Worm (Caenorhabditis elegans) whole organism, L4 larva: ENCODE data around the gene Y81G3A.2.
A peak's percentile ranks its signal among the peaks of the same experiment; 100 is the strongest.

Source experiments
- F10B5.3 ChIP-seq: sonication (generic microtip); optimal IDR thresholded peaks from 2 replicates; lab custom pipeline; 2016; ENCODE audit warnings: mild to moderate bottlenecking, missing genetic modification characterization, missing compliant biosample characterization
- F26F4.8 ChIP-seq: fragments of 200-800 bp; sonication (Bioruptor generic); conservative IDR thresholded peaks from 2 replicates; pipeline ENCODE4 v1.3.6; 2022; ENCODE audit warnings: missing genetic modification characterization, missing compliant biosample characterization
- F37D6.2 ChIP-seq: sonication (generic microtip); optimal IDR thresholded peaks from 2 replicates; lab custom pipeline; 2016; ENCODE audit warnings: mild to moderate bottlenecking, missing genetic modification characterization, missing compliant biosample characterization
- F49E8.2 ChIP-seq: sonication (generic microtip); optimal IDR thresholded peaks from 2 replicates; lab custom pipeline; 2016; ENCODE audit warnings: missing compliant biosample characterization, mild to moderate bottlenecking, missing genetic modification characterization, borderline replicate concordance
- R02D3.7 ChIP-seq: fragments of 150-350 bp; sonication (generic microtip); optimal IDR thresholded peaks from 3 replicates; lab custom pipeline; 2014; ENCODE audit warnings: missing biosample characterization, missing genetic modification characterization
- Y48G9A.11 ChIP-seq: fragments of 200-800 bp; sonication (Bioruptor generic); IDR thresholded peaks from 2 replicates; pipeline ENCODE4 v1.3.6; 2022; ENCODE audit warnings: missing genetic modification reagents, missing genetic modification characterization, missing compliant biosample characterization
- Y75B8A.6 ChIP-seq: fragments of 200-800 bp; sonication (Bioruptor generic); IDR thresholded peaks from 2 replicates; pipeline ENCODE4 v1.3.6; 2022; ENCODE audit warnings: missing genetic modification reagents, missing genetic modification characterization, missing compliant biosample characterization
- ZK337.2 ChIP-seq: fragments of 200-800 bp; sonication (Bioruptor generic); IDR thresholded peaks from 2 replicates; pipeline ENCODE4 v1.3.6; 2022; ENCODE audit warnings: missing genetic modification reagents, missing genetic modification characterization, missing compliant biosample characterization
- ceh-62 ChIP-seq: sonication (generic microtip); optimal IDR thresholded peaks from 2 replicates; lab custom pipeline; 2017; ENCODE audit warnings: missing biosample characterization, missing genetic modification characterization
- ceh-82 ChIP-seq: sonication (generic microtip); optimal IDR thresholded peaks from 2 replicates; lab custom pipeline; 2017; ENCODE audit warnings: missing biosample characterization, missing genetic modification characterization
- daf-16 ChIP-seq, 3 experiments: sonication (generic microtip); optimal IDR thresholded peaks; 2 replicates each; lab custom pipeline; 2016 to 2017; ENCODE audit warnings: missing genetic modification characterization in 3 of 3, missing genetic modification reagents in 3 of 3, mild to moderate bottlenecking in 2 of 3, missing compliant biosample characterization in 2 of 3, missing biosample characterization in 1 of 3, moderate library complexity in 1 of 3
- dmd-6 ChIP-seq: fragments of 200-800 bp; sonication (Bioruptor generic); IDR thresholded peaks from 2 replicates; pipeline ENCODE4 v1.3.6; 2022; ENCODE audit warnings: missing genetic modification reagents, missing genetic modification characterization, missing compliant biosample characterization
- dmd-9 ChIP-seq: fragments of 200-800 bp; sonication (Bioruptor generic); IDR thresholded peaks from 2 replicates; pipeline ENCODE4 v1.3.6; 2022; ENCODE audit warnings: missing genetic modification reagents, missing genetic modification characterization, missing compliant biosample characterization
- dpl-1 ChIP-seq: fragments of 150-350 bp; optimal IDR thresholded peaks from 2 replicates; lab custom pipeline; 2014; ENCODE audit warnings: missing biosample characterization, missing genetic modification reagents, missing genetic modification characterization
- duxl-1 ChIP-seq: sonication (generic microtip); optimal IDR thresholded peaks from 2 replicates; lab custom pipeline; 2016; ENCODE audit warnings: mild to moderate bottlenecking, missing genetic modification characterization, moderate library complexity, missing compliant biosample characterization; ENCODE audit not compliant: poor library complexity
- dve-1 ChIP-seq: sonication (generic microtip); optimal IDR thresholded peaks from 2 replicates; lab custom pipeline; 2017; ENCODE audit warnings: antibody characterized with exemption, mild to moderate bottlenecking, missing genetic modification characterization, missing compliant biosample characterization; ENCODE audit not compliant: insufficient read depth
- egl-27 ChIP-seq: sonication (generic microtip); optimal IDR thresholded peaks from 3 replicates; lab custom pipeline; 2017; ENCODE audit warnings: missing biosample characterization, missing genetic modification reagents, missing genetic modification characterization
- fkh-10 ChIP-seq: fragments of 150-350 bp; optimal IDR thresholded peaks from 2 replicates; lab custom pipeline; 2014; ENCODE audit warnings: missing biosample characterization, missing genetic modification reagents, missing genetic modification characterization
- fos-1 ChIP-seq: fragments of 150-350 bp; optimal IDR thresholded peaks from 2 replicates; lab custom pipeline; 2014; ENCODE audit warnings: missing biosample characterization, missing genetic modification characterization
- hif-1 ChIP-seq, 2 experiments: sonication (generic microtip); optimal IDR thresholded peaks; 2 replicates each; lab custom pipeline; 2016 to 2017; ENCODE audit warnings: missing compliant biosample characterization in 2 of 2, missing genetic modification characterization in 2 of 2, missing genetic modification reagents in 2 of 2, missing genotype in 2 of 2, mild to moderate bottlenecking in 1 of 2
- hlh-11 ChIP-seq: fragments of 200-800 bp; sonication (Bioruptor generic); optimal IDR thresholded peaks from 2 replicates; lab custom pipeline; 2018; ENCODE audit warnings: mild to moderate bottlenecking, missing genetic modification characterization, missing compliant biosample characterization
- jun-1 ChIP-seq: fragments of 150-350 bp; optimal IDR thresholded peaks from 2 replicates; lab custom pipeline; 2014; ENCODE audit warnings: missing biosample characterization, missing genetic modification reagents, missing genetic modification characterization
- lin-1 ChIP-seq: fragments of 200-800 bp; sonication (Bioruptor generic); IDR thresholded peaks from 2 replicates; pipeline ENCODE4 v1.3.6; 2022; ENCODE audit warnings: missing genetic modification reagents, missing genetic modification characterization, missing compliant biosample characterization
- lin-15B ChIP-seq: fragments of 150-350 bp; sonication (generic microtip); optimal IDR thresholded peaks from 3 replicates; lab custom pipeline; 2014; ENCODE audit warnings: missing biosample characterization, missing genetic modification characterization
- lin-38 ChIP-seq: fragments of 200-800 bp; sonication (Bioruptor generic); IDR thresholded peaks from 2 replicates; pipeline ENCODE4 v1.3.6; 2022; ENCODE audit warnings: missing genetic modification reagents, missing genetic modification characterization, missing compliant biosample characterization
- lir-3 ChIP-seq: sonication (generic microtip); optimal IDR thresholded peaks from 2 replicates; lab custom pipeline; 2016; ENCODE audit warnings: mild to moderate bottlenecking, missing genetic modification characterization, missing compliant biosample characterization
- lsy-2 ChIP-seq, 2 experiments: fragments of 150-350 bp in 1 of 2; sonication (generic microtip) in 1 of 2; optimal IDR thresholded peaks; 2 replicates each; lab custom pipeline; 2014 to 2017; ENCODE audit warnings: missing biosample characterization in 2 of 2, missing genetic modification characterization in 2 of 2
- madf-9 ChIP-seq: fragments of 200-800 bp; sonication (Bioruptor generic); conservative IDR thresholded peaks from 2 replicates; pipeline ENCODE4 v1.3.6; 2022; ENCODE audit warnings: missing genetic modification reagents, missing genetic modification characterization, missing compliant biosample characterization
- mep-1 ChIP-seq: fragments of 150-350 bp; sonication (generic microtip); optimal IDR thresholded peaks from 3 replicates; lab custom pipeline; 2014; ENCODE audit warnings: missing biosample characterization, missing genetic modification characterization
- mes-2 ChIP-seq: sonication (generic microtip); optimal IDR thresholded peaks from 2 replicates; lab custom pipeline; 2016; ENCODE audit warnings: missing genotype, mild to moderate bottlenecking, missing genetic modification characterization, missing compliant biosample characterization; ENCODE audit not compliant: poor library complexity, severe bottlenecking
- mxl-3 ChIP-seq: fragments of 200-800 bp; sonication (Bioruptor generic); optimal IDR thresholded peaks from 2 replicates; lab custom pipeline; 2018; ENCODE audit warnings: mild to moderate bottlenecking, missing genetic modification characterization, missing compliant biosample characterization
- nhr-10 ChIP-seq: fragments of 150-350 bp; optimal IDR thresholded peaks from 2 replicates; lab custom pipeline; 2014; ENCODE audit warnings: missing biosample characterization, missing genetic modification characterization
- nhr-102 ChIP-seq: sonication (generic microtip); optimal IDR thresholded peaks from 2 replicates; lab custom pipeline; 2016; ENCODE audit warnings: mild to moderate bottlenecking, missing genetic modification characterization, moderate library complexity, missing compliant biosample characterization
- nhr-11 ChIP-seq: fragments of 150-350 bp; optimal IDR thresholded peaks from 2 replicates; lab custom pipeline; 2014; ENCODE audit warnings: missing biosample characterization, missing genetic modification characterization
- nhr-237 ChIP-seq: sonication (generic microtip); optimal IDR thresholded peaks from 2 replicates; lab custom pipeline; 2017; ENCODE audit warnings: missing biosample characterization, missing genetic modification characterization
- nhr-41 ChIP-seq: fragments of 200-800 bp; sonication (Bioruptor generic); IDR thresholded peaks from 2 replicates; pipeline ENCODE4 v1.3.6; 2022; ENCODE audit warnings: missing genetic modification reagents, missing genetic modification characterization, missing compliant biosample characterization
- nhr-42 ChIP-seq: fragments of 200-800 bp; sonication (Bioruptor generic); IDR thresholded peaks from 2 replicates; pipeline ENCODE4 v1.3.6; 2022; ENCODE audit warnings: missing genetic modification characterization, missing compliant biosample characterization
- nhr-48 ChIP-seq: sonication (generic microtip); optimal IDR thresholded peaks from 2 replicates; lab custom pipeline; 2016; ENCODE audit warnings: mild to moderate bottlenecking, missing genetic modification characterization, missing compliant biosample characterization
- nhr-77 ChIP-seq: fragments of 150-350 bp; optimal IDR thresholded peaks from 2 replicates; lab custom pipeline; 2014; ENCODE audit warnings: missing biosample characterization, missing genetic modification characterization
- rbr-2 ChIP-seq: sonication (generic microtip); optimal IDR thresholded peaks from 2 replicates; lab custom pipeline; 2016; ENCODE audit warnings: missing genotype, missing genetic modification characterization, missing compliant biosample characterization
- skn-1 ChIP-seq: fragments of 150-350 bp; optimal IDR thresholded peaks from 2 replicates; lab custom pipeline; 2014; ENCODE audit warnings: missing biosample characterization, missing genetic modification characterization
- unc-130 ChIP-seq: sonication (generic microtip); optimal IDR thresholded peaks from 2 replicates; lab custom pipeline; 2016; ENCODE audit warnings: missing genetic modification reagents, missing genetic modification characterization, missing compliant biosample characterization

The Y81G3A.2 gene

ce11 chrII:13117135-13117534, 36.4 kb downstream of the Y81G3A.2 start, which contains the start of gene gfm-1:
Gene gfm-1, plus strand, starts transcription at chrII:13117483.
- TF ChIP-seq F49E8.2 (tag; lab: Kevin White, UChicago) (peak; percentile 29), lin-15B (peak; percentile 8), hif-1 (tag; optimal IDR thresholded peaks at IDR 0.05; lab: Kevin White, UChicago) (peak in 1 of 2 experiments; percentile 82), lsy-2 (tag; optimal IDR thresholded peaks at IDR 0.05; lab: Kevin White, UChicago) (peak in 1 of 2 experiments; percentile 78), fkh-10 (GFP tag; lab: Kevin White, UChicago) (peak; percentile 2), ZK337.2 (GFP tag; lab: Robert Waterston, UW) (peak; percentile 76; the same call in 1 of the 2 replicates), nhr-102 (tag; lab: Kevin White, UChicago) (peak; percentile 49), lin-38 (GFP tag; lab: Robert Waterston, UW) (peak; percentile 72), mes-2 (peak; percentile 99), dpl-1 (GFP tag; lab: Kevin White, UChicago) (peak; percentile 76), jun-1 (tag; lab: Kevin White, UChicago) (no peak), Y48G9A.11 (GFP tag; lab: Robert Waterston, UW) (peak; percentile 54), F37D6.2 (peak; percentile 8), rbr-2 (peak; percentile 43), duxl-1 (tag; lab: Kevin White, UChicago) (peak; percentile 63), Y75B8A.6 (GFP tag; lab: Robert Waterston, UW) (no peak), dmd-6 (GFP tag; lab: Robert Waterston, UW) (peak; percentile 62), F10B5.3 (no peak), unc-130 (peak; percentile 81), daf-16 (GFP tag; optimal IDR thresholded peaks at IDR 0.05; lab: Kevin White, UChicago) (peak; percentile 22 to 60), daf-16 (tag; optimal IDR thresholded peaks at IDR 0.05; lab: Kevin White, UChicago) (peak; percentile 68), nhr-42 (GFP tag; lab: Robert Waterston, UW) (no peak), fos-1 (tag; lab: Kevin White, UChicago) (no peak), hlh-11 (tag; lab: Kevin White, UChicago) (no peak), ceh-62 (tag; lab: Kevin White, UChicago) (no peak), dmd-9 (peak; percentile 85), mep-1 (peak; percentile 54)

- TF ChIP-seq lir-3 (tag; lab: Kevin White, UChicago) (no peak), nhr-11 (tag; lab: Kevin White, UChicago) (no peak), F26F4.8 (GFP tag; lab: Robert Waterston, UW) (no peak), nhr-237 (tag; lab: Kevin White, UChicago) (no peak), nhr-10 (tag; lab: Kevin White, UChicago) (no peak), R02D3.7 (no peak), dve-1 (tag; lab: Kevin White, UChicago) (no peak), lin-1 (no peak), mes-2 (no peak), lsy-2 (tag; optimal IDR thresholded peaks at IDR 0.05; lab: Kevin White, UChicago) (no peak), madf-9 (GFP tag; lab: Robert Waterston, UW) (no peak), fkh-10 (GFP tag; lab: Kevin White, UChicago) (no peak), nhr-41 (GFP tag; lab: Robert Waterston, UW) (no peak), egl-27 (no peak), nhr-42 (GFP tag; lab: Robert Waterston, UW) (no peak)
Measured at ce11 chrII:13122720-13123119, 42.0 kb downstream of the Y81G3A.2 start, which contains the start of gene bath-45. Gene bath-45, plus strand, starts transcription at chrII:13123020.

- TF ChIP-seq mxl-3 (GFP tag; lab: Kevin White, UChicago) (no peak), ceh-82 (no peak), nhr-48 (tag; lab: Kevin White, UChicago) (no peak), nhr-77 (no peak), nhr-41 (GFP tag; lab: Robert Waterston, UW) (no peak), skn-1 (tag; lab: Kevin White, UChicago) (no peak)
- TF ChIP-seq, all 104 proteins: peak for 0
Measured at ce11 chrII:13129602-13130001, 48.9 kb downstream of the Y81G3A.2 start, which contains the start of gene F29C12.6. Gene F29C12.6, plus strand, starts transcription at chrII:13129902.
